Fruit fly (Drosophila melanogaster): ENCODE data around the gene kel.

DNA sequence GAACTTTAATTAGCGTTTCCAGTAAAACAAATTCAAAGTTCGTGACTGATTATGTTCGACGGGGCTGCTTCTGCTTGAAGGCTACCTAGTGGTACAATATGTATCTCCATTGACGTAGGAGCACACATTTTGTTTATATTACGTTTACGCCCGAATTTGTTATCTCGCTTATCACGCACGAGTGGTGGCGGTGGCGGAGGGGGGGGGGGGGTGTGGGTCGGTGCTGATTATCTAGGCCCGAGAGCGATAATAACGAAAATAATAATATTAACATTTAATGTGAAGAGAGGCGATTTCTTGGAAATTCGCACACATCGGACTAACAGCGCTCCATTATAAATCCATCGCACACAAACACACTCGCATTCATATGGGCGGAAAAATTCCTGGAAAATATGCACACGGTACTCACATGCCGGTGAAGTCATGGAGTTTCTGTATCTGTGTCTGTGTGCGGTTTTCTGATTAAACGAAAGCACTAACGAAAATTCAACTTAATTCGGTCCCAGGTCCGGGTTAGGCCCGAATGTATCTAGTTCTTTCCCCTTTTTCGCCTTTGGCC is 9.7 kb upstream of the kel start:
- TF ChIP-seq Sin3A (optimal IDR thresholded peaks at IDR 0.05) = no peak
- no peak for TF ChIP-seq insv (optimal IDR thresholded peaks at IDR 0.05)
- no peak for TF ChIP-seq h (optimal IDR thresholded peaks at IDR 0.05)
- no peak for TF ChIP-seq psq (optimal IDR thresholded peaks at IDR 0.05)
- TF ChIP-seq Myc (optimal IDR thresholded peaks at IDR 0.05) = no peak
